Worm (Caenorhabditis elegans): ENCODE data around the gene lmtr-2.

DNA sequence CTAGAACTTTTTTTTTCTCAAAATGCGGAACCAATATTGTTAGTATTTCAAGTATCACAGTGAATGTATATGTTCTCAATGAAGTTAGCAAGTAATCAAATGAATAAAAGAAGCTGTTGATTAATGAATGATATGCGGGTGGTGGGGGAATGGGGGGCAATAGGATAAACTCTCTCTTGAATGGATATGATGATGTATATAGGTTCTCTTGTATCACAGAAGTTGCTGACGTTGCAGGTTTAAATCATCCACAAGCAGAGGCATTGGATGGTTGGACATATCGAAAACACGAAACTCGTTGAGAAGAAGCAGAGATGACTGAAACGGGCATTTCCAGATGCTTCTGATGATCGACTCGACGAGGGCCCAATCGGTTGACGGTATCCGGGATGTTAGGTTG, 28.7 kb upstream of the lmtr-2 start:
- TF ChIP-seq nhr-6 (tag; optimal IDR thresholded peaks at IDR 0.05) (no peak), zag-1 (tag; optimal IDR thresholded peaks at IDR 0.05) (no peak)

Data from whole organism, L2 larva.